Worm (Caenorhabditis elegans): ENCODE results near the gene col-183.
A peak's percentile ranks its signal among the peaks of the same experiment; 100 is the strongest.

col-183 gene

ce11 chrX:13423340-13423739 is 44.2 kb downstream of the col-183 start, which contains the start of gene fkh-3:
TSS of gene fkh-3 (minus strand) at chrX:13423440.
- TF ChIP-seq gmeb-1 (tag; optimal IDR thresholded peaks at IDR 0.05): no peak
- TF ChIP-seq lsy-2 (tag; optimal IDR thresholded peaks at IDR 0.05): no peak
- no peak for TF ChIP-seq mdl-1 (tag; optimal IDR thresholded peaks at IDR 0.05)
- no peak for TF ChIP-seq ceh-82 (tag; optimal IDR thresholded peaks at IDR 0.05)
- TF ChIP-seq egl-27 (tag; optimal IDR thresholded peaks at IDR 0.05): no peak
- TF ChIP-seq sma-3 (GFP tag; optimal IDR thresholded peaks at IDR 0.05): no peak
- TF ChIP-seq crh-2 (tag; optimal IDR thresholded peaks at IDR 0.05): no peak
- TF ChIP-seq nhr-25 (tag; optimal IDR thresholded peaks at IDR 0.05): no peak
- TF ChIP-seq elt-1 (tag; optimal IDR thresholded peaks at IDR 0.05): no peak
- TF ChIP-seq nhr-6 (tag; optimal IDR thresholded peaks at IDR 0.05): no peak
- no peak for TF ChIP-seq lin-13 (GFP tag; optimal IDR thresholded peaks at IDR 0.05)
- no peak for TF ChIP-seq snpc-4 (tag; optimal IDR thresholded peaks at IDR 0.05)

- TF ChIP-seq aly-2 (tag; optimal IDR thresholded peaks at IDR 0.05) (no peak), nhr-129 (tag; optimal IDR thresholded peaks at IDR 0.05) (no peak), fos-1 (tag; optimal IDR thresholded peaks at IDR 0.05) (peak; percentile 77), sma-9 (GFP tag; optimal IDR thresholded peaks at IDR 0.05) (peak; percentile 14), sma-9 (tag; optimal IDR thresholded peaks at IDR 0.05) (no peak)
Observed at ce11 chrX:13421068-13421467, 46.5 kb downstream of the col-183 start.

- TF ChIP-seq blmp-1 (tag; optimal IDR thresholded peaks at IDR 0.05; ENCODE audit: insufficient read depth) (peak; percentile 87), nhr-11 (tag; optimal IDR thresholded peaks at IDR 0.05) (no peak), mdl-1 (tag; optimal IDR thresholded peaks at IDR 0.05) (no peak), F13H6.1 (tag; optimal IDR thresholded peaks at IDR 0.05) (peak; percentile 23), peb-1 (tag; optimal IDR thresholded peaks at IDR 0.05) (no peak), sma-3 (GFP tag; optimal IDR thresholded peaks at IDR 0.05) (peak; percentile 43), sma-9 (GFP tag; optimal IDR thresholded peaks at IDR 0.05) (peak; percentile 68), sma-9 (tag; optimal IDR thresholded peaks at IDR 0.05) (no peak), nhr-23 (tag; optimal IDR thresholded peaks at IDR 0.05) (no peak), mab-5 (tag; optimal IDR thresholded peaks at IDR 0.05) (no peak), ceh-16 (tag; optimal IDR thresholded peaks at IDR 0.05) (no peak), ztf-4 (tag; optimal IDR thresholded peaks at IDR 0.05) (no peak), lin-39 (tag; optimal IDR thresholded peaks at IDR 0.05) (no peak), Y55F3AM.14 (GFP tag; optimal IDR thresholded peaks at IDR 0.05) (no peak), crh-2 (tag; optimal IDR thresholded peaks at IDR 0.05) (peak; percentile 26), nhr-129 (tag; optimal IDR thresholded peaks at IDR 0.05) (peak; percentile 55), lsy-2 (tag; optimal IDR thresholded peaks at IDR 0.05) (no peak), nhr-77 (tag; optimal IDR thresholded peaks at IDR 0.05) (no peak), ztf-11 (tag; optimal IDR thresholded peaks at IDR 0.05) (no peak), unc-55 (GFP tag; optimal IDR thresholded peaks at IDR 0.05) (no peak), ceh-82 (tag; optimal IDR thresholded peaks at IDR 0.05) (no peak), C34F6.9 (tag; optimal IDR thresholded peaks at IDR 0.05) (peak; percentile 19), nhr-25 (tag; optimal IDR thresholded peaks at IDR 0.05) (peak; percentile 68), mbf-1 (tag; optimal IDR thresholded peaks at IDR 0.05) (no peak), gmeb-1 (tag; optimal IDR thresholded peaks at IDR 0.05) (no peak), nhr-21 (tag; optimal IDR thresholded peaks at IDR 0.05) (no peak), lin-13 (GFP tag; optimal IDR thresholded peaks at IDR 0.05) (no peak), fos-1 (tag; optimal IDR thresholded peaks at IDR 0.05) (peak; percentile 36)
Observed at ce11 chrX:13419884-13420339, 47.7 kb downstream of the col-183 start, which contains the start of gene C29F7.3. TSS of gene C29F7.3 (minus strand) at chrX:13419934.

ce11 chrX:13417479-13417878 is 50.1 kb downstream of the col-183 start:
- TF ChIP-seq ztf-1 (GFP tag; conservative IDR thresholded peaks at IDR 0.05): no peak
- no peak for TF ChIP-seq nhr-6 (tag; optimal IDR thresholded peaks at IDR 0.05)
- TF ChIP-seq mab-5 (tag; optimal IDR thresholded peaks at IDR 0.05): no peak
- TF ChIP-seq peb-1 (tag; optimal IDR thresholded peaks at IDR 0.05): no peak
- no peak for TF ChIP-seq nhr-10 (tag; optimal IDR thresholded peaks at IDR 0.05)
- TF ChIP-seq nhr-77 (tag; optimal IDR thresholded peaks at IDR 0.05): no peak
- TF ChIP-seq skn-1 (tag; optimal IDR thresholded peaks at IDR 0.05): no peak
- TF ChIP-seq nhr-21 (tag; optimal IDR thresholded peaks at IDR 0.05): no peak
- TF ChIP-seq mdl-1 (tag; optimal IDR thresholded peaks at IDR 0.05): no peak
- TF ChIP-seq crh-2 (tag; optimal IDR thresholded peaks at IDR 0.05): no peak
- no peak for TF ChIP-seq unc-62 (GFP tag; optimal IDR thresholded peaks at IDR 0.05)
- no peak for TF ChIP-seq ama-1 (optimal IDR thresholded peaks at IDR 0.05)
- no peak for TF ChIP-seq unc-39 (tag; optimal IDR thresholded peaks at IDR 0.05)
- no peak for TF ChIP-seq ztf-4 (tag; optimal IDR thresholded peaks at IDR 0.05)
- no peak for TF ChIP-seq ceh-82 (tag; optimal IDR thresholded peaks at IDR 0.05)
- no peak for TF ChIP-seq ceh-16 (tag; optimal IDR thresholded peaks at IDR 0.05)

All from whole organism, L2 larva.